Worm (Caenorhabditis elegans) whole organism, L3 larva: ENCODE results near the gene F40G9.12.
"Not testable (repeated sequence)": the region's sequence is repeated elsewhere in the genome, so short reads cannot be mapped to it uniquely, and the experiment has no call there.

Experiments used
- ceh-16 ChIP-seq: sonication (generic microtip); optimal IDR thresholded peaks from 2 replicates; lab custom pipeline; 2017; ENCODE audit warnings: missing biosample characterization, missing genetic modification characterization
- unc-62 ChIP-seq: fragments of 150-350 bp; sonication (generic microtip); optimal IDR thresholded peaks from 4 replicates; lab custom pipeline; 2014; ENCODE audit warnings: missing biosample characterization, missing genetic modification reagents, missing genetic modification characterization

- not testable (repeated sequence) for TF ChIP-seq ceh-16 (tag; lab: Kevin White, UChicago); unc-62 (GFP tag; lab: Kevin White, UChicago)
Observed at ce11 chrIII:185909-186308, 14.3 kb downstream of the F40G9.12 start.
